Fruit fly (Drosophila melanogaster): ENCODE data around the gene Nnp-1.

- TF ChIP-seq brk (GFP tag; optimal IDR thresholded peaks at IDR 0.05) (peak; percentile 35), jim (GFP tag; optimal IDR thresholded peaks at IDR 0.05) (no peak), CrebA (GFP tag; optimal IDR thresholded peaks at IDR 0.05; ENCODE audit: borderline replicate concordance) (no peak), HLH106 (tag; optimal IDR thresholded peaks at IDR 0.05) (peak; percentile 82), rgr (GFP tag; optimal IDR thresholded peaks at IDR 0.05) (no peak), tai (GFP tag; optimal IDR thresholded peaks at IDR 0.05) (no peak), Hr78 (GFP tag; optimal IDR thresholded peaks at IDR 0.05) (no peak), lola (GFP tag; optimal IDR thresholded peaks at IDR 0.05) (no peak), dmrt93B (GFP tag; optimal IDR thresholded peaks at IDR 0.05) (peak; percentile 53), pan (optimal IDR thresholded peaks at IDR 0.05) (no peak), Dif (GFP tag; optimal IDR thresholded peaks at IDR 0.05; ENCODE audit: partially characterized antibody) (no peak), Hr83 (GFP tag; optimal IDR thresholded peaks at IDR 0.05; ENCODE audit: poor library complexity, severe bottlenecking) (no peak)
Measured at dm6 chr2L:13366109-13366747, at the start of gene Nnp-1, which contains the start of gene Grx3.

All from whole organism, wandering third instar larva.